Worm (Caenorhabditis elegans) whole organism, L3 larva: ENCODE results near the gene T25B2.4.
A peak's percentile ranks its signal among the peaks of the same experiment; 100 is the strongest.

Experiments
- R02D3.7 ChIP-seq: fragments of 150-350 bp; optimal IDR thresholded peaks from 2 replicates; lab custom pipeline; 2014; ENCODE audit warnings: missing biosample characterization, missing genetic modification characterization
- ZK546.5 ChIP-seq: sonication (generic microtip); optimal IDR thresholded peaks from 2 replicates; lab custom pipeline; 2017; ENCODE audit warnings: missing biosample characterization, missing genetic modification characterization
- aly-2 ChIP-seq: fragments of 150-350 bp; optimal IDR thresholded peaks from 2 replicates; lab custom pipeline; 2014; ENCODE audit warnings: missing biosample characterization, missing genetic modification characterization
- egl-27 ChIP-seq: sonication (generic microtip); optimal IDR thresholded peaks from 4 replicates; lab custom pipeline; 2017; ENCODE audit warnings: missing biosample characterization, missing genetic modification reagents, missing genetic modification characterization
- egl-5 ChIP-seq: fragments of 150-350 bp; optimal IDR thresholded peaks from 2 replicates; lab custom pipeline; 2017; ENCODE audit warnings: missing biosample characterization, missing genetic modification reagents, missing genetic modification characterization, inconsistent platforms
- elt-2 ChIP-seq: sonication (generic microtip); optimal IDR thresholded peaks from 2 replicates; lab custom pipeline; 2016; ENCODE audit warnings: missing genetic modification reagents, mild to moderate bottlenecking, missing genetic modification characterization, missing compliant biosample characterization
- elt-3 ChIP-seq, 3 experiments: fragments of 150-350 bp in 1 of 3; sonication (generic microtip) in 2 of 3; optimal IDR thresholded peaks; 2 replicates in 2 of 3; 4 replicates in 1 of 3; lab custom pipeline; 2014 to 2017; ENCODE audit warnings: missing biosample characterization in 3 of 3, missing genetic modification characterization in 3 of 3
- fkh-10 ChIP-seq: sonication (generic microtip); optimal IDR thresholded peaks from 2 replicates; lab custom pipeline; 2017; ENCODE audit warnings: missing biosample characterization, missing genetic modification reagents, missing genetic modification characterization
- fkh-2 ChIP-seq: fragments of 150-350 bp; optimal IDR thresholded peaks from 2 replicates; lab custom pipeline; 2014; ENCODE audit warnings: missing biosample characterization, missing genetic modification reagents, missing genetic modification characterization
- hmg-11 ChIP-seq: sonication (generic microtip); optimal IDR thresholded peaks from 2 replicates; lab custom pipeline; 2016; ENCODE audit warnings: missing genetic modification characterization, missing compliant biosample characterization
- jun-1 ChIP-seq: fragments of 150-350 bp; optimal IDR thresholded peaks from 2 replicates; lab custom pipeline; 2014; ENCODE audit warnings: missing biosample characterization, missing genetic modification reagents, missing genetic modification characterization
- lin-15B ChIP-seq: fragments of 150-350 bp; optimal IDR thresholded peaks from 2 replicates; lab custom pipeline; 2014; ENCODE audit warnings: missing biosample characterization, missing genetic modification characterization
- lin-39 ChIP-seq: fragments of 150-350 bp; optimal IDR thresholded peaks from 2 replicates; lab custom pipeline; 2018; ENCODE audit warnings: missing biosample characterization, missing genetic modification reagents, missing genetic modification characterization
- lsy-12 ChIP-seq: sonication (generic microtip); optimal IDR thresholded peaks from 2 replicates; lab custom pipeline; 2016; ENCODE audit warnings: mild to moderate bottlenecking, missing genetic modification characterization, missing compliant biosample characterization
- mdl-1 ChIP-seq: fragments of 150-350 bp; optimal IDR thresholded peaks from 2 replicates; lab custom pipeline; 2014; ENCODE audit warnings: missing biosample characterization, missing genetic modification characterization
- mml-1 ChIP-seq: fragments of 150-350 bp; sonication (generic microtip); optimal IDR thresholded peaks from 3 replicates; lab custom pipeline; 2014; ENCODE audit warnings: missing biosample characterization, missing genetic modification characterization
- nfya-1 ChIP-seq: sonication (generic microtip); optimal IDR thresholded peaks from 2 replicates; lab custom pipeline; 2017; ENCODE audit warnings: missing genetic modification characterization, mild to moderate bottlenecking, missing compliant biosample characterization, antibody characterized with exemption, moderate library complexity; ENCODE audit not compliant: insufficient read depth
- nhr-12 ChIP-seq: fragments of 150-350 bp; optimal IDR thresholded peaks from 2 replicates; lab custom pipeline; 2014; ENCODE audit warnings: missing biosample characterization, missing genetic modification characterization
- nhr-25 ChIP-seq: sonication (generic microtip); optimal IDR thresholded peaks from 2 replicates; lab custom pipeline; 2017; ENCODE audit warnings: missing biosample characterization, missing genetic modification characterization
- nhr-28 ChIP-seq: fragments of 150-350 bp; optimal IDR thresholded peaks from 2 replicates; lab custom pipeline; 2014; ENCODE audit warnings: missing biosample characterization, missing genetic modification characterization
- nhr-43 ChIP-seq: sonication (generic microtip); optimal IDR thresholded peaks from 2 replicates; lab custom pipeline; 2016; ENCODE audit warnings: mild to moderate bottlenecking, missing genetic modification characterization, missing compliant biosample characterization; ENCODE audit not compliant: poor library complexity, severe bottlenecking
- nhr-77 ChIP-seq: fragments of 150-350 bp; optimal IDR thresholded peaks from 2 replicates; lab custom pipeline; 2014; ENCODE audit warnings: missing biosample characterization, missing genetic modification characterization
- pha-4 ChIP-seq: fragments of 150-350 bp; optimal IDR thresholded peaks from 2 replicates; lab custom pipeline; 2014; ENCODE audit warnings: missing biosample characterization, missing genetic modification reagents, missing genetic modification characterization
- skn-1 ChIP-seq: fragments of 150-350 bp; optimal IDR thresholded peaks from 2 replicates; lab custom pipeline; 2014; ENCODE audit warnings: missing biosample characterization, missing genetic modification characterization
- tbx-2 ChIP-seq: sonication (generic microtip); optimal IDR thresholded peaks from 2 replicates; lab custom pipeline; 2016; ENCODE audit warnings: mild to moderate bottlenecking, missing genetic modification characterization, missing compliant biosample characterization
- unc-39 ChIP-seq: sonication (generic microtip); optimal IDR thresholded peaks from 4 replicates; lab custom pipeline; 2017; ENCODE audit warnings: missing biosample characterization, missing genetic modification characterization
- unc-62 ChIP-seq: fragments of 150-350 bp; sonication (generic microtip); optimal IDR thresholded peaks from 4 replicates; lab custom pipeline; 2014; ENCODE audit warnings: missing biosample characterization, missing genetic modification reagents, missing genetic modification characterization

The T25B2.4 gene

ce11 chrX:6208463-6208862, 30.4 kb downstream of the T25B2.4 start, which contains the start of gene C14F11.7:
TSS of gene C14F11.7 (minus strand) at chrX:6208563.
- TF ChIP-seq elt-3 (tag; optimal IDR thresholded peaks at IDR 0.05; lab: Kevin White, UChicago) (no peak), fkh-2 (tag; lab: Kevin White, UChicago) (no peak), lin-15B (tag; lab: Kevin White, UChicago) (no peak), mdl-1 (tag; lab: Kevin White, UChicago) (no peak), elt-2 (tag; lab: Kevin White, UChicago) (no peak), nhr-77 (tag; lab: Kevin White, UChicago) (no peak), mml-1 (tag; lab: Kevin White, UChicago) (no peak)

ce11 chrX:6211322-6211820, 33.3 kb downstream of the T25B2.4 start:
- TF ChIP-seq skn-1 (tag; lab: Kevin White, UChicago) (no peak), unc-62 (GFP tag; lab: Kevin White, UChicago) (no peak), ZK546.5 (tag; lab: Kevin White, UChicago) (no peak), pha-4 (tag; lab: Kevin White, UChicago) (no peak)

ce11 chrX:6216551-6216950, 38.5 kb downstream of the T25B2.4 start, which contains the start of gene lrch-1:
TSS of gene lrch-1 (minus strand) at chrX:6216651.
- TF ChIP-seq nhr-12, result no peak
- TF ChIP-seq elt-3 (tag; optimal IDR thresholded peaks at IDR 0.05; lab: Kevin White, UChicago), result no peak
- no peak for TF ChIP-seq pha-4 (tag; lab: Kevin White, UChicago)
- no peak for TF ChIP-seq mml-1 (tag; lab: Kevin White, UChicago)
- no peak for TF ChIP-seq fkh-10 (GFP tag; lab: Kevin White, UChicago)
- no peak for TF ChIP-seq R02D3.7 (tag; lab: Kevin White, UChicago)

- TF ChIP-seq jun-1 (tag; lab: Kevin White, UChicago), result peak; percentile 53
- peak; percentile 12 for TF ChIP-seq R02D3.7 (tag; lab: Kevin White, UChicago)
- TF ChIP-seq pha-4 (tag; lab: Kevin White, UChicago), result peak; percentile 50
- no peak for TF ChIP-seq lsy-12 (tag; lab: Kevin White, UChicago)
- TF ChIP-seq lin-39 (tag; lab: Kevin White, UChicago), result peak; percentile 57
- no peak for TF ChIP-seq nhr-28 (tag; lab: Kevin White, UChicago)
- TF ChIP-seq egl-5 (tag; lab: Kevin White, UChicago), result peak; percentile 38
- TF ChIP-seq skn-1 (tag; lab: Kevin White, UChicago), result peak; percentile 15
- TF ChIP-seq fkh-10 (GFP tag; lab: Kevin White, UChicago), result no peak
- TF ChIP-seq tbx-2 (tag; lab: Kevin White, UChicago), result peak; percentile 7
- peak; percentile 34 for TF ChIP-seq nhr-43 (tag; lab: Kevin White, UChicago)
- TF ChIP-seq elt-2 (tag; lab: Kevin White, UChicago), result peak; percentile 35
- peak; percentile 53 for TF ChIP-seq nhr-25 (tag; lab: Kevin White, UChicago)
- TF ChIP-seq egl-27, result peak; percentile 33
- no peak for TF ChIP-seq aly-2 (tag; lab: Kevin White, UChicago)
- TF ChIP-seq nfya-1 (tag; lab: Kevin White, UChicago), result peak; percentile 39
- TF ChIP-seq hmg-11, result peak; percentile 52
Observed at ce11 chrX:6219892-6220291, 41.8 kb downstream of the T25B2.4 start.

- TF ChIP-seq nhr-77 (tag; lab: Kevin White, UChicago) (no peak), egl-27 (no peak)
Observed at ce11 chrX:6221097-6221496, 43.1 kb downstream of the T25B2.4 start.

- TF ChIP-seq unc-39 (tag; lab: Kevin White, UChicago), result no peak
- peak; percentile 6 for TF ChIP-seq lin-39 (tag; lab: Kevin White, UChicago)
Observed at ce11 chrX:6224841-6225240, 46.8 kb downstream of the T25B2.4 start.
